Fruit fly (Drosophila melanogaster) whole organism, pupa: ENCODE measurements around the gene mys.

Source experiments
- CG10348 ChIP-seq: fragments of 200-800 bp; sonication (Bioruptor generic); IDR thresholded peaks from 2 replicates; pipeline ENCODE4 v1.3.6; 2022; ENCODE audit warnings: missing biosample characterization, missing genetic modification characterization
- CG12605 ChIP-seq: fragments of 200-800 bp; sonication (Bioruptor generic); IDR thresholded peaks from 2 replicates; pipeline ENCODE4 v1.3.6; 2022; ENCODE audit warnings: missing biosample characterization, missing genetic modification characterization
- CG13204 ChIP-seq: fragments of 200-800 bp; sonication (Bioruptor generic); optimal IDR thresholded peaks from 2 replicates; lab custom pipeline; 2018; ENCODE audit warnings: missing biosample characterization, mild to moderate bottlenecking, missing genetic modification characterization, moderate library complexity
- CG14655 ChIP-seq: fragments of 200-800 bp; sonication (Bioruptor generic); optimal IDR thresholded peaks from 3 replicates; lab custom pipeline; 2017; ENCODE audit warnings: mild to moderate bottlenecking, missing biosample characterization, missing genetic modification reagents, missing genetic modification characterization
- CG15710 ChIP-seq: fragments of 200-800 bp; sonication (Bioruptor generic); optimal IDR thresholded peaks from 2 replicates; lab custom pipeline; 2018; ENCODE audit warnings: missing biosample characterization, mild to moderate bottlenecking, missing genetic modification characterization, moderate library complexity
- CG17806 ChIP-seq: fragments of 200-800 bp; sonication (Bioruptor generic); optimal IDR thresholded peaks from 2 replicates; lab custom pipeline; 2018; ENCODE audit warnings: missing biosample characterization, mild to moderate bottlenecking, missing genetic modification characterization, moderate library complexity
- CG32121 ChIP-seq: fragments of 200-800 bp; sonication (Bioruptor generic); IDR thresholded peaks from 2 replicates; pipeline ENCODE4 v1.3.6; 2022; ENCODE audit warnings: missing biosample characterization, missing genetic modification characterization
- CG34367 ChIP-seq: fragments of 200-800 bp; sonication (Bioruptor generic); optimal IDR thresholded peaks from 2 replicates; lab custom pipeline; 2018; ENCODE audit warnings: missing biosample characterization, mild to moderate bottlenecking, missing genetic modification characterization
- CG4496 ChIP-seq: fragments of 200-800 bp; sonication (Bioruptor generic); IDR thresholded peaks from 3 replicates; pipeline ENCODE4 v1.3.6; 2022; ENCODE audit warnings: missing biosample characterization, missing genetic modification characterization
- CG8159 ChIP-seq: fragments of 200-800 bp; sonication (Bioruptor generic); optimal IDR thresholded peaks from 3 replicates; lab custom pipeline; 2018; ENCODE audit warnings: missing biosample characterization, mild to moderate bottlenecking, missing genetic modification characterization, moderate library complexity
- CG8301 ChIP-seq: fragments of 200-800 bp; sonication (Bioruptor generic); optimal IDR thresholded peaks from 2 replicates; lab custom pipeline; 2018; ENCODE audit warnings: missing biosample characterization, mild to moderate bottlenecking, missing genetic modification characterization
- CG9948 ChIP-seq: fragments of 200-800 bp; sonication (Bioruptor generic); optimal IDR thresholded peaks from 2 replicates; lab custom pipeline; 2018; ENCODE audit warnings: missing biosample characterization, mild to moderate bottlenecking, missing genetic modification characterization, moderate library complexity
- D1 ChIP-seq: fragments of 200-800 bp; sonication (Bioruptor generic); optimal IDR thresholded peaks from 2 replicates; lab custom pipeline; 2018; ENCODE audit warnings: missing biosample characterization, mild to moderate bottlenecking, missing genetic modification characterization, moderate library complexity
- EcR ChIP-seq: fragments of 200-800 bp; sonication (Bioruptor generic); optimal IDR thresholded peaks from 3 replicates; lab custom pipeline; 2019; ENCODE audit warnings: missing biosample characterization, missing genetic modification characterization, mild to moderate bottlenecking, moderate library complexity, missing genetic modification reagents
- Ets98B ChIP-seq: fragments of 200-800 bp; sonication (Bioruptor generic); IDR thresholded peaks from 2 replicates; pipeline ENCODE4 v1.3.6; 2022; ENCODE audit warnings: missing biosample characterization, missing genetic modification characterization
- Pif1A ChIP-seq: fragments of 200-800 bp; sonication (Bioruptor generic); optimal IDR thresholded peaks from 3 replicates; lab custom pipeline; 2016; ENCODE audit warnings: missing biosample characterization, missing genetic modification characterization
- Pif1B ChIP-seq: fragments of 200-800 bp; sonication (Bioruptor generic); optimal IDR thresholded peaks from 3 replicates; lab custom pipeline; 2016; ENCODE audit warnings: missing biosample characterization, missing genetic modification characterization
- Snoo ChIP-seq: fragments of 200-800 bp; sonication (Bioruptor generic); optimal IDR thresholded peaks from 3 replicates; lab custom pipeline; 2017; ENCODE audit warnings: missing biosample characterization, mild to moderate bottlenecking, missing genetic modification characterization, inconsistent platforms
- fd96Ca ChIP-seq: fragments of 200-800 bp; sonication (Bioruptor generic); IDR thresholded peaks from 3 replicates; pipeline ENCODE4 v1.3.6; 2022; ENCODE audit warnings: missing biosample characterization, missing genetic modification characterization
- gl ChIP-seq: fragments of 200-800 bp; sonication (Bioruptor generic); optimal IDR thresholded peaks from 2 replicates; lab custom pipeline; 2018; ENCODE audit warnings: missing biosample characterization, mild to moderate bottlenecking, missing genetic modification characterization
- rn ChIP-seq: fragments of 200-800 bp; sonication (Bioruptor generic); IDR thresholded peaks from 2 replicates; pipeline ENCODE4 v1.3.6; 2022; ENCODE audit warnings: missing biosample characterization, missing genetic modification characterization

The mys gene

dm6 chrX:8075300-8075927 lies 14.0 kb downstream of the mys start, which contains the start of the genes Upf2 and CG1571:
Upf2 (minus strand) TSS chrX:8075466.
CG1571 (plus strand) TSS chrX:8075877.
- TF ChIP-seq CG13204 (GFP tag; lab: Kevin White, UChicago) (no peak), gl (no peak), CG17806 (tag; lab: Kevin White, UChicago) (no peak), CG15710 (no peak), D1 (tag; lab: Kevin White, UChicago) (no peak), fd96Ca (no peak), Snoo (tag; lab: Kevin White, UChicago) (no peak), CG32121 (GFP tag; lab: Robert Waterston, UW) (no peak), Ets98B (no peak), CG4496 (GFP tag; lab: Robert Waterston, UW) (no peak), Pif1A (GFP tag; lab: Kevin White, UChicago) (no peak), CG34367 (tag; lab: Kevin White, UChicago) (no peak), CG12605 (no peak), rn (GFP tag; lab: Robert Waterston, UW) (no peak), EcR (GFP tag; lab: Kevin White, UChicago) (no peak)

- no peak for TF ChIP-seq CG14655 (GFP tag; lab: Kevin White, UChicago)
- peak; percentile 4 for TF ChIP-seq CG8159 (tag; lab: Kevin White, UChicago)
Measured at dm6 chrX:8080174-8080573, 18.7 kb downstream of the mys start.

DNA sequence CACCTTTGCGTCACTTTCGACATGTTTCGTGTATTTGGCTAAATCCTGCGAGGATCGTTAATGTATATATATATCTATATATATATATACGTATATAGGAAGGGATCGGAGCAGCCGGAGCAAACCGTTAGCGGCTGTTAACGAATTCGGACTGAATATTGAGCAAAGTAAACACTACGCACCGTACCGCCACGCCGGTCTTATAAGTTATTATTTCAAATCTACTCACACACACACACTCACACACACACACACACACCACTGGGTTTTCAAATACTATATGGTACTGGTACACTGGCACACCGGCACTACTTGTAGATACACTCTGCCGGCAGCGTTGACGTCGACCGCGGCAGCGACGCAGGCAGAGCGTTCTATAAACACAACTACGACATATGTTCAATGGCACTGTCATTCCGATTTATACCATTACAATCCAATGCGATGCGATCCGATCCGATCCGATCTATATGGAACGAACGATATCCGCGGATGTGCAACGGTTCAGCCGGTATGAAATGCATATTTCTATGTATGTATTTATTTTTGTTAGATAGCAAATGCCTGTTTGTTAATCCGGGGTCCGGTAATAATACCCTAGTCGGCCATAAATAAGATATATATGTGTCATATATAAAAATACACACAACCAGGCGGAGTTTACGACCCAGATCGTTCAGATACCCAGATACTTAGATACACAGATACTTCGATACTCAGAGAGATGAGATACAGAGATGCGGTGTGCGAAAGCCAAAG lies 20.2 kb downstream of the mys start, which contains the start of gene Ldsdh1:
Ldsdh1 (minus strand) TSS at position 179 of the 759 bp plus-strand sequence.
- TF ChIP-seq Pif1A (GFP tag; lab: Kevin White, UChicago) (no peak), Ets98B (no peak), CG8159 (tag; lab: Kevin White, UChicago) (no peak), CG32121 (GFP tag; lab: Robert Waterston, UW) (no peak), CG17806 (tag; lab: Kevin White, UChicago) (no peak), CG12605 (no peak), fd96Ca (no peak), CG34367 (tag; lab: Kevin White, UChicago) (no peak), CG9948 (tag; lab: Kevin White, UChicago) (no peak), Pif1B (GFP tag; lab: Kevin White, UChicago) (no peak), CG15710 (no peak), D1 (tag; lab: Kevin White, UChicago) (no peak), CG14655 (GFP tag; lab: Kevin White, UChicago) (no peak), CG4496 (GFP tag; lab: Robert Waterston, UW) (no peak), gl (no peak)

DNA sequence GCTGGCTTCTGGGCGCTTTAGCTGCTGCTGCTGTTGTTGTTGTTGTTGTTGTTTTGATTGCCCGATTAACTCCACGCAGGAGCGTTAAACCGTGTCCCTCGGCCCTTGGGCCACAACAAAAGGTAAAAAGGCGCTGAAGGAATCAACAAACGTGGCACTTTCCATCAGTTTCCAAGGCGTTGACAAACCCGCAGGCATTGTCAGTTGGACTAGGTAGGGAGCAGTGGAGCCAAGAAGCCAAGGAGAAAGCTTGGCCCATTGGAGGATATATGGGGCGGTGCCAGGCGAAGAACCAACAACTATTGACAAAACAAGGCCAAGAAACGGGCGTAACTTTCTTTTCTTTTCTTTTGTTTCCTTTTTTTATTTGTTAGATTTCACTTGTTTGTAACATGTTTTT lies 25.7 kb downstream of the mys start, which contains the start of gene CG2256:
CG2256 (minus strand) TSS at position 101 of the 400 bp plus-strand sequence.
- TF ChIP-seq CG17806 (tag; lab: Kevin White, UChicago) (no peak), fd96Ca (no peak), CG4496 (GFP tag; lab: Robert Waterston, UW) (no peak), CG14655 (GFP tag; lab: Kevin White, UChicago) (no peak), Pif1B (GFP tag; lab: Kevin White, UChicago) (no peak), Ets98B (no peak), CG10348 (GFP tag; lab: Robert Waterston, UW) (no peak), CG15710 (no peak), Pif1A (GFP tag; lab: Kevin White, UChicago) (no peak), CG34367 (tag; lab: Kevin White, UChicago) (no peak), CG32121 (GFP tag; lab: Robert Waterston, UW) (no peak), CG12605 (no peak), EcR (GFP tag; lab: Kevin White, UChicago) (no peak), CG8159 (tag; lab: Kevin White, UChicago) (no peak), rn (GFP tag; lab: Robert Waterston, UW) (no peak), gl (no peak), D1 (tag; lab: Kevin White, UChicago) (no peak), CG13204 (GFP tag; lab: Kevin White, UChicago) (no peak), CG9948 (tag; lab: Kevin White, UChicago) (no peak), CG8301 (tag; lab: Kevin White, UChicago) (no peak)

dm6 chrX:8091017-8091620 lies 29.7 kb downstream of the mys start:
- peak; percentile 99 for TF ChIP-seq fd96Ca
- peak; percentile 28 for TF ChIP-seq EcR (GFP tag; lab: Kevin White, UChicago)
- peak; percentile 97 for TF ChIP-seq Pif1B (GFP tag; lab: Kevin White, UChicago)
- TF ChIP-seq rn (GFP tag; lab: Robert Waterston, UW), result peak; percentile 97
- TF ChIP-seq CG32121 (GFP tag; lab: Robert Waterston, UW), result peak; percentile 98
- peak; percentile 97 for TF ChIP-seq CG14655 (GFP tag; lab: Kevin White, UChicago)
- peak; percentile 96 for TF ChIP-seq Pif1A (GFP tag; lab: Kevin White, UChicago)
- TF ChIP-seq CG9948 (tag; lab: Kevin White, UChicago), result peak; percentile 94
- peak; percentile 99 for TF ChIP-seq CG4496 (GFP tag; lab: Robert Waterston, UW)
- TF ChIP-seq gl, result peak; percentile 86
- TF ChIP-seq CG8159 (tag; lab: Kevin White, UChicago), result peak; percentile 94
- TF ChIP-seq Ets98B, result peak; percentile 99
- TF ChIP-seq CG10348 (GFP tag; lab: Robert Waterston, UW), result peak; percentile 91
- TF ChIP-seq CG17806 (tag; lab: Kevin White, UChicago), result peak; percentile 95
- TF ChIP-seq CG12605, result peak; percentile 98
- TF ChIP-seq CG15710, result peak; percentile 92
- peak; percentile 96 for TF ChIP-seq CG8301 (tag; lab: Kevin White, UChicago)
- peak; percentile 95 for TF ChIP-seq CG34367 (tag; lab: Kevin White, UChicago)
- TF ChIP-seq CG13204 (GFP tag; lab: Kevin White, UChicago), result peak; percentile 84
- peak; percentile 83 for TF ChIP-seq D1 (tag; lab: Kevin White, UChicago)
- TF ChIP-seq Snoo (tag; lab: Kevin White, UChicago), result peak; percentile 94
